Worm (Caenorhabditis elegans): ENCODE measurements around the gene npr-18.

ce11 chrX:9653016-9653415 is 37.5 kb upstream of the npr-18 start, which contains the start of gene aex-2:
- TF ChIP-seq him-1 (tag; optimal IDR thresholded peaks at IDR 0.05) (no peak), dao-5 (tag; optimal IDR thresholded peaks at IDR 0.05) (no peak), W03F9.2 (tag; optimal IDR thresholded peaks at IDR 0.05) (no peak)
